Worm (Caenorhabditis elegans): ENCODE measurements around the gene K09A11.1.

Gene K09A11.1

DNA sequence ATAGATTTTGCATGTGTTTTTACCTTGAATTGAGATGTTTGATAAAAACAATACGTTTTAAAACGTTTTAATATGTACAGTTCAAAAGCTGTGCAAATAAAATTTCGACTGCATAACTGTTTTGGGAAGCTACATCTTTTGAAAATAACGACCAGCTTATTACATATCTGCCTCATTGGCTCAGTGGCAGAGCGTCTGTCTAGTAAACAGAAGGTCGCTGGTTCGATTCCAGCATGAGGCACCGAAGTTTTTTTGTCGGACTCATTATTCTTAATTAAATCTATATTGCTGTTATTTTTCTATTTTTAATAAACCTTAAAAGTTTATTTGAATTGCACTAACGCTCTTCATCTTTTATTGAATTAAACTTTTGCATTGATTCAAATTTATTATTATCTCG is 30.7 kb downstream of the K09A11.1 start:
- no peak for TF ChIP-seq F52B5.7 (tag; optimal IDR thresholded peaks at IDR 0.05)
- TF ChIP-seq F23B12.7 (tag; optimal IDR thresholded peaks at IDR 0.05; ENCODE audit: insufficient read depth) = no peak
- no peak for TF ChIP-seq egl-44 (GFP tag; IDR thresholded peaks at IDR 0.05)
- no peak for TF ChIP-seq Y79H2A.3 (GFP tag; conservative IDR thresholded peaks at IDR 0.05)
- no peak for TF ChIP-seq lsy-27 (tag; optimal IDR thresholded peaks at IDR 0.05; ENCODE audit: borderline replicate concordance, insufficient read depth)
- peak; percentile 75 for TF ChIP-seq die-1 (tag; optimal IDR thresholded peaks at IDR 0.05)
- no peak for TF ChIP-seq xnd-1 (tag; optimal IDR thresholded peaks at IDR 0.05)
- peak; percentile 83 for TF ChIP-seq tbp1 (GFP tag; optimal IDR thresholded peaks at IDR 0.05)
- TF ChIP-seq rpc-1 (optimal IDR thresholded peaks at IDR 0.05) = peak; percentile 79
- peak; percentile 94 for TF ChIP-seq rpc-1 (tag; optimal IDR thresholded peaks at IDR 0.05)
- TF ChIP-seq lin-26 (GFP tag; IDR thresholded peaks at IDR 0.05) = peak; percentile 81
- TF ChIP-seq nhr-27 (tag; optimal IDR thresholded peaks at IDR 0.05) = no peak
- no peak for TF ChIP-seq lag-1 (GFP tag; IDR thresholded peaks at IDR 0.05)
- no peak for TF ChIP-seq C06A6.2 (GFP tag; conservative IDR thresholded peaks at IDR 0.05)
- no peak for TF ChIP-seq ceh-100 (GFP tag; IDR thresholded peaks at IDR 0.05)
- no peak for TF ChIP-seq attf-6 (GFP tag; IDR thresholded peaks at IDR 0.05)
- peak; percentile 29 for TF ChIP-seq snpc-1.1 (tag; optimal IDR thresholded peaks at IDR 0.05; ENCODE audit: insufficient read depth)
- no peak for TF ChIP-seq nfya-1 (tag; optimal IDR thresholded peaks at IDR 0.05; ENCODE audit: borderline replicate concordance, insufficient read depth)
- TF ChIP-seq D2030.7 (GFP tag; IDR thresholded peaks at IDR 0.05) = peak; percentile 41; the same call in 1 of the 2 replicates
- TF ChIP-seq T07F8.4 (tag; optimal IDR thresholded peaks at IDR 0.05) = peak; percentile 4
- no peak for TF ChIP-seq T26A5.8 (tag; optimal IDR thresholded peaks at IDR 0.05)
- TF ChIP-seq nhr-179 (tag; optimal IDR thresholded peaks at IDR 0.05) = peak; percentile 8
- no peak for TF ChIP-seq ztf-26 (tag; optimal IDR thresholded peaks at IDR 0.05)
- TF ChIP-seq madf-8 (GFP tag; conservative IDR thresholded peaks at IDR 0.05) = no peak
- no peak for TF ChIP-seq chd-7 (tag; optimal IDR thresholded peaks at IDR 0.05)
- no peak for TF ChIP-seq attf-3 (GFP tag; conservative IDR thresholded peaks at IDR 0.05)
- no peak for TF ChIP-seq rcor-1 (GFP tag; IDR thresholded peaks at IDR 0.05)
- peak; percentile 35 for TF ChIP-seq snpc-3.4 (tag; optimal IDR thresholded peaks at IDR 0.05)
- peak; percentile 51 for TF ChIP-seq mes-4 (tag; optimal IDR thresholded peaks at IDR 0.05)
- peak in 1 of 2 experiments; percentile 32 for TF ChIP-seq rec-8 (tag; optimal IDR thresholded peaks at IDR 0.05)
- no peak for TF ChIP-seq nhr-80 (tag; optimal IDR thresholded peaks at IDR 0.05)
- peak; percentile 40 for TF ChIP-seq him-1 (tag; optimal IDR thresholded peaks at IDR 0.05)
- no peak for TF ChIP-seq mxl-1 (tag; optimal IDR thresholded peaks at IDR 0.05)
- peak; percentile 31; the same call in 1 of the 2 replicates for TF ChIP-seq pbrm-1 (GFP tag; IDR thresholded peaks at IDR 0.05)
- TF ChIP-seq hmg-1.2 (GFP tag; IDR thresholded peaks at IDR 0.05) = 0 out of 2 replicates have a peak, but pooled peaks have one; percentile 7
- no peak for TF ChIP-seq Y67H2A.10 (GFP tag; conservative IDR thresholded peaks at IDR 0.05)
- no peak for TF ChIP-seq aptf-3 (GFP tag; IDR thresholded peaks at IDR 0.05)
- TF ChIP-seq lin-40 (tag; optimal IDR thresholded peaks at IDR 0.05) = no peak
- peak; percentile 68 for TF ChIP-seq B0261.1 (tag; optimal IDR thresholded peaks at IDR 0.05)
- no peak for TF ChIP-seq sptf-2 (GFP tag; optimal IDR thresholded peaks at IDR 0.05)
- no peak for TF ChIP-seq lin-35 (GFP tag; optimal IDR thresholded peaks at IDR 0.05)
- no peak for TF ChIP-seq ztf-28 (GFP tag; IDR thresholded peaks at IDR 0.05)
- TF ChIP-seq mel-28 (tag; optimal IDR thresholded peaks at IDR 0.05; ENCODE audit: borderline replicate concordance) = no peak
- no peak for TF ChIP-seq ccch-3 (GFP tag; optimal IDR thresholded peaks at IDR 0.05)
- TF ChIP-seq tlf-1 (GFP tag; optimal IDR thresholded peaks at IDR 0.05) = no peak
- no peak for TF ChIP-seq pha-4 (tag; optimal IDR thresholded peaks at IDR 0.05)
- TF ChIP-seq gei-17 (GFP tag; optimal IDR thresholded peaks at IDR 0.05) = no peak
- TF ChIP-seq ztf-25 (GFP tag; IDR thresholded peaks at IDR 0.05) = no peak
- no peak for TF ChIP-seq atf-7 (tag; optimal IDR thresholded peaks at IDR 0.05)

Data from whole organism, young adult.